Worm (Caenorhabditis elegans) whole organism, L4 larva: ENCODE data around the gene C47E8.11.

Experiments used
- F10B5.3 ChIP-seq: sonication (generic microtip); optimal IDR thresholded peaks from 2 replicates; lab custom pipeline; 2016; ENCODE audit warnings: mild to moderate bottlenecking, missing genetic modification characterization, missing compliant biosample characterization
- T26A8.4 ChIP-seq: fragments of 200-800 bp; sonication (Bioruptor generic); IDR thresholded peaks from 2 replicates; pipeline ENCODE4 v1.3.6; 2022; ENCODE audit warnings: missing genetic modification characterization, missing compliant biosample characterization
- Y105C5A.15 ChIP-seq: fragments of 200-800 bp; sonication (Bioruptor generic); IDR thresholded peaks from 2 replicates; pipeline ENCODE4 v1.3.6; 2022; ENCODE audit warnings: missing genetic modification characterization, missing compliant biosample characterization
- Y48G9A.11 ChIP-seq: fragments of 200-800 bp; sonication (Bioruptor generic); IDR thresholded peaks from 2 replicates; pipeline ENCODE4 v1.3.6; 2022; ENCODE audit warnings: missing genetic modification reagents, missing genetic modification characterization, missing compliant biosample characterization
- ZK337.2 ChIP-seq: fragments of 200-800 bp; sonication (Bioruptor generic); IDR thresholded peaks from 2 replicates; pipeline ENCODE4 v1.3.6; 2022; ENCODE audit warnings: missing genetic modification reagents, missing genetic modification characterization, missing compliant biosample characterization
- ZK546.5 ChIP-seq, 2 experiments: sonication (generic microtip); optimal IDR thresholded peaks; 2 replicates each; lab custom pipeline; 2017; ENCODE audit warnings: missing biosample characterization in 2 of 2, missing genetic modification characterization in 2 of 2
- ama-1 ChIP-seq: fragments of 150-350 bp; optimal IDR thresholded peaks from 2 replicates; lab custom pipeline; 2014; ENCODE audit warnings: inconsistent platforms, mixed read lengths
- arid-1 ChIP-seq: fragments of 200-800 bp; sonication (Bioruptor generic); conservative IDR thresholded peaks from 2 replicates; pipeline ENCODE4 v1.3.6; 2022; ENCODE audit warnings: missing genetic modification reagents, missing genetic modification characterization, missing compliant biosample characterization
- attf-4 ChIP-seq: sonication (generic microtip); optimal IDR thresholded peaks from 3 replicates; lab custom pipeline; 2017; ENCODE audit warnings: missing biosample characterization, missing genetic modification characterization
- cey-2 ChIP-seq: sonication (generic microtip); optimal IDR thresholded peaks from 3 replicates; lab custom pipeline; 2017; ENCODE audit warnings: missing genetic modification characterization, mild to moderate bottlenecking, missing compliant biosample characterization, antibody characterized with exemption, borderline replicate concordance; ENCODE audit not compliant: insufficient read depth
- ctbp-1 ChIP-seq: fragments of 200-800 bp; sonication (Bioruptor generic); IDR thresholded peaks from 2 replicates; pipeline ENCODE4 v1.3.6; 2022; ENCODE audit warnings: missing genetic modification reagents, missing genetic modification characterization, missing compliant biosample characterization
- daf-16 ChIP-seq, 3 experiments: sonication (generic microtip); optimal IDR thresholded peaks; 2 replicates each; lab custom pipeline; 2016 to 2017; ENCODE audit warnings: missing genetic modification characterization in 3 of 3, missing genetic modification reagents in 3 of 3, mild to moderate bottlenecking in 2 of 3, missing compliant biosample characterization in 2 of 3, missing biosample characterization in 1 of 3, moderate library complexity in 1 of 3
- daf-8 ChIP-seq: fragments of 200-800 bp; sonication (Bioruptor generic); IDR thresholded peaks from 2 replicates; pipeline ENCODE4 v1.3.6; 2022; ENCODE audit warnings: missing genetic modification characterization, missing compliant biosample characterization
- dmd-8 ChIP-seq: fragments of 200-800 bp; sonication (Bioruptor generic); IDR thresholded peaks from 2 replicates; pipeline ENCODE4 v1.3.6; 2022; ENCODE audit warnings: missing genetic modification characterization, missing compliant biosample characterization
- dpl-1 ChIP-seq: fragments of 150-350 bp; optimal IDR thresholded peaks from 2 replicates; lab custom pipeline; 2014; ENCODE audit warnings: missing biosample characterization, missing genetic modification reagents, missing genetic modification characterization
- duxl-1 ChIP-seq: sonication (generic microtip); optimal IDR thresholded peaks from 2 replicates; lab custom pipeline; 2016; ENCODE audit warnings: mild to moderate bottlenecking, missing genetic modification characterization, moderate library complexity, missing compliant biosample characterization; ENCODE audit not compliant: poor library complexity
- egl-43 ChIP-seq: fragments of 200-800 bp; sonication (Bioruptor generic); IDR thresholded peaks from 2 replicates; pipeline ENCODE4 v1.3.6; 2022; ENCODE audit warnings: missing genetic modification reagents, missing genetic modification characterization, missing compliant biosample characterization
- fos-1 ChIP-seq: fragments of 150-350 bp; optimal IDR thresholded peaks from 2 replicates; lab custom pipeline; 2014; ENCODE audit warnings: missing biosample characterization, missing genetic modification characterization
- gei-8 ChIP-seq: fragments of 200-800 bp; sonication (Bioruptor generic); optimal IDR thresholded peaks from 2 replicates; lab custom pipeline; 2018; ENCODE audit warnings: mild to moderate bottlenecking, missing genetic modification characterization, missing compliant biosample characterization
- hif-1 ChIP-seq, 2 experiments: sonication (generic microtip); optimal IDR thresholded peaks; 2 replicates each; lab custom pipeline; 2016 to 2017; ENCODE audit warnings: missing compliant biosample characterization in 2 of 2, missing genetic modification characterization in 2 of 2, missing genetic modification reagents in 2 of 2, missing genotype in 2 of 2, mild to moderate bottlenecking in 1 of 2
- hlh-11 ChIP-seq: fragments of 200-800 bp; sonication (Bioruptor generic); optimal IDR thresholded peaks from 2 replicates; lab custom pipeline; 2018; ENCODE audit warnings: mild to moderate bottlenecking, missing genetic modification characterization, missing compliant biosample characterization
- hlh-30 ChIP-seq: sonication (generic microtip); optimal IDR thresholded peaks from 2 replicates; lab custom pipeline; 2017; ENCODE audit warnings: antibody characterized with exemption, mild to moderate bottlenecking, missing genetic modification characterization, missing compliant biosample characterization; ENCODE audit not compliant: insufficient read depth
- hmg-1.1 ChIP-seq: fragments of 200-800 bp; sonication (Bioruptor generic); IDR thresholded peaks from 2 replicates; pipeline ENCODE4 v1.3.6; 2022; ENCODE audit warnings: missing genetic modification reagents, missing genetic modification characterization, missing compliant biosample characterization
- jun-1 ChIP-seq: fragments of 150-350 bp; optimal IDR thresholded peaks from 2 replicates; lab custom pipeline; 2014; ENCODE audit warnings: missing biosample characterization, missing genetic modification reagents, missing genetic modification characterization
- lin-1 ChIP-seq: fragments of 200-800 bp; sonication (Bioruptor generic); IDR thresholded peaks from 2 replicates; pipeline ENCODE4 v1.3.6; 2022; ENCODE audit warnings: missing genetic modification reagents, missing genetic modification characterization, missing compliant biosample characterization
- lin-38 ChIP-seq: fragments of 200-800 bp; sonication (Bioruptor generic); IDR thresholded peaks from 2 replicates; pipeline ENCODE4 v1.3.6; 2022; ENCODE audit warnings: missing genetic modification reagents, missing genetic modification characterization, missing compliant biosample characterization
- lin-39 ChIP-seq: fragments of 150-350 bp; optimal IDR thresholded peaks from 2 replicates; lab custom pipeline; 2014; ENCODE audit warnings: missing biosample characterization, missing genetic modification reagents, missing genetic modification characterization
- madf-5 ChIP-seq, 2 experiments: fragments of 200-800 bp; sonication (Bioruptor generic); IDR thresholded peaks; 2 replicates each; pipeline ENCODE4 v1.3.6; 2022; ENCODE audit warnings: missing compliant biosample characterization in 2 of 2, missing genetic modification characterization in 2 of 2
- mep-1 ChIP-seq: fragments of 150-350 bp; sonication (generic microtip); optimal IDR thresholded peaks from 3 replicates; lab custom pipeline; 2014; ENCODE audit warnings: missing biosample characterization, missing genetic modification characterization
- mes-2 ChIP-seq: sonication (generic microtip); optimal IDR thresholded peaks from 2 replicates; lab custom pipeline; 2016; ENCODE audit warnings: missing genotype, mild to moderate bottlenecking, missing genetic modification characterization, missing compliant biosample characterization; ENCODE audit not compliant: poor library complexity, severe bottlenecking
- mxl-3 ChIP-seq: fragments of 200-800 bp; sonication (Bioruptor generic); optimal IDR thresholded peaks from 2 replicates; lab custom pipeline; 2018; ENCODE audit warnings: mild to moderate bottlenecking, missing genetic modification characterization, missing compliant biosample characterization
- nhr-10 ChIP-seq: fragments of 150-350 bp; optimal IDR thresholded peaks from 2 replicates; lab custom pipeline; 2014; ENCODE audit warnings: missing biosample characterization, missing genetic modification characterization
- nhr-11 ChIP-seq: fragments of 150-350 bp; optimal IDR thresholded peaks from 2 replicates; lab custom pipeline; 2014; ENCODE audit warnings: missing biosample characterization, missing genetic modification characterization
- nhr-28 ChIP-seq: fragments of 150-350 bp; optimal IDR thresholded peaks from 2 replicates; lab custom pipeline; 2014; ENCODE audit warnings: missing biosample characterization, missing genetic modification characterization
- nhr-42 ChIP-seq: fragments of 200-800 bp; sonication (Bioruptor generic); IDR thresholded peaks from 2 replicates; pipeline ENCODE4 v1.3.6; 2022; ENCODE audit warnings: missing genetic modification characterization, missing compliant biosample characterization
- nhr-48 ChIP-seq: sonication (generic microtip); optimal IDR thresholded peaks from 2 replicates; lab custom pipeline; 2016; ENCODE audit warnings: mild to moderate bottlenecking, missing genetic modification characterization, missing compliant biosample characterization
- nhr-6 ChIP-seq: fragments of 150-350 bp; optimal IDR thresholded peaks from 2 replicates; lab custom pipeline; 2014; ENCODE audit warnings: missing biosample characterization, missing genetic modification characterization
- nhr-77 ChIP-seq: fragments of 150-350 bp; optimal IDR thresholded peaks from 2 replicates; lab custom pipeline; 2014; ENCODE audit warnings: missing biosample characterization, missing genetic modification characterization
- pqm-1 ChIP-seq: sonication (generic microtip); optimal IDR thresholded peaks from 2 replicates; lab custom pipeline; 2017; ENCODE audit warnings: missing biosample characterization, missing genetic modification characterization
- rbr-2 ChIP-seq: sonication (generic microtip); optimal IDR thresholded peaks from 2 replicates; lab custom pipeline; 2016; ENCODE audit warnings: missing genotype, missing genetic modification characterization, missing compliant biosample characterization
- set-16 ChIP-seq: fragments of 200-800 bp; sonication (Bioruptor generic); IDR thresholded peaks from 2 replicates; pipeline ENCODE4 v1.3.6; 2022; ENCODE audit warnings: missing genetic modification reagents, missing genetic modification characterization, missing compliant biosample characterization
- snpc-4 ChIP-seq: fragments of 150-350 bp; optimal IDR thresholded peaks from 2 replicates; lab custom pipeline; 2014; ENCODE audit warnings: missing biosample characterization, missing genetic modification characterization
- spr-1 ChIP-seq: sonication (generic microtip); optimal IDR thresholded peaks from 2 replicates; lab custom pipeline; 2016; ENCODE audit warnings: mild to moderate bottlenecking, missing genetic modification characterization, missing compliant biosample characterization
- unc-130 ChIP-seq: sonication (generic microtip); optimal IDR thresholded peaks from 2 replicates; lab custom pipeline; 2016; ENCODE audit warnings: missing genetic modification reagents, missing genetic modification characterization, missing compliant biosample characterization
- unc-39 ChIP-seq: sonication (generic microtip); optimal IDR thresholded peaks from 2 replicates; lab custom pipeline; 2017; ENCODE audit warnings: missing biosample characterization, missing genetic modification characterization
- zfp-3 ChIP-seq: fragments of 200-800 bp; sonication (Bioruptor generic); conservative IDR thresholded peaks from 2 replicates; pipeline ENCODE4 v1.3.6; 2022; ENCODE audit warnings: missing genetic modification reagents, missing genetic modification characterization, missing compliant biosample characterization
- zip-11 ChIP-seq: fragments of 200-800 bp; sonication (Bioruptor generic); IDR thresholded peaks from 2 replicates; pipeline ENCODE4 v1.3.6; 2022; ENCODE audit warnings: missing genetic modification characterization, missing compliant biosample characterization

The C47E8.11 gene

ce11 chrV:14695713-14696112 is 7.3 kb downstream of the C47E8.11 start:
- TF ChIP-seq nhr-28 (tag; lab: Kevin White, UChicago) (no peak), mep-1 (tag; lab: Kevin White, UChicago) (no peak)

ce11 chrV:14696604-14697307 is 8.3 kb downstream of the C47E8.11 start, which contains the start of gene unc-112:
TSS of gene unc-112 (minus strand) at chrV:14696654.
- TF ChIP-seq daf-8 (GFP tag; lab: Robert Waterston, UW) (no peak), spr-1 (peak; percentile 53), lin-39 (no peak), dmd-8 (GFP tag; lab: Robert Waterston, UW) (no peak), unc-130 (GFP tag; lab: Kevin White, UChicago) (no peak), nhr-6 (peak; percentile 98), hlh-30 (tag; lab: Kevin White, UChicago) (peak; percentile 67), hmg-1.1 (GFP tag; lab: Robert Waterston, UW) (peak; percentile 83), hif-1 (tag; optimal IDR thresholded peaks at IDR 0.05; lab: Kevin White, UChicago) (peak in 1 of 2 experiments; percentile 68), ctbp-1 (peak; percentile 60), dpl-1 (GFP tag; lab: Kevin White, UChicago) (peak; percentile 51), nhr-11 (tag; lab: Kevin White, UChicago) (peak; percentile 83), ZK337.2 (GFP tag; lab: Robert Waterston, UW) (no peak), zip-11 (GFP tag; lab: Robert Waterston, UW) (no peak), nhr-42 (GFP tag; lab: Robert Waterston, UW) (no peak), ZK546.5 (tag; optimal IDR thresholded peaks at IDR 0.05; lab: Kevin White, UChicago) (no peak), nhr-77 (tag; lab: Kevin White, UChicago) (peak; percentile 54), F10B5.3 (tag; lab: Kevin White, UChicago) (peak; percentile 50), lin-1 (GFP tag; lab: Robert Waterston, UW) (peak; percentile 54; the same call in 1 of the 2 replicates), fos-1 (no peak), arid-1 (0 out of 2 replicates have a peak, but pooled peaks have one; percentile 19), gei-8 (peak; percentile 14), hlh-11 (tag; lab: Kevin White, UChicago) (peak; percentile 94), Y48G9A.11 (no peak), attf-4 (tag; lab: Kevin White, UChicago) (no peak), egl-43 (GFP tag; lab: Robert Waterston, UW) (peak; percentile 70; the same call in 1 of the 2 replicates), duxl-1 (tag; lab: Kevin White, UChicago) (peak; percentile 43), mxl-3 (GFP tag; lab: Kevin White, UChicago) (peak; percentile 85), pqm-1 (peak; percentile 84), unc-39 (no peak), nhr-48 (tag; lab: Kevin White, UChicago) (peak; percentile 25), madf-5 (GFP tag; IDR thresholded peaks at IDR 0.05; lab: Robert Waterston, UW) (0 out of 4 replicates have a peak, but pooled peaks of 1 of the 2 experiments have one; percentile 9), nhr-10 (tag; lab: Kevin White, UChicago) (no peak), cey-2 (tag; lab: Kevin White, UChicago) (peak; percentile 24), Y105C5A.15 (GFP tag; lab: Robert Waterston, UW) (no peak), T26A8.4 (GFP tag; lab: Robert Waterston, UW) (peak; percentile 24; the same call in 1 of the 2 replicates), rbr-2 (tag; lab: Kevin White, UChicago) (peak; percentile 69), daf-16 (GFP tag; optimal IDR thresholded peaks at IDR 0.05; lab: Kevin White, UChicago) (peak in 1 of 2 experiments; percentile 71), daf-16 (tag; optimal IDR thresholded peaks at IDR 0.05; lab: Kevin White, UChicago) (no peak), nhr-28 (tag; lab: Kevin White, UChicago) (peak; percentile 90), ama-1 (lab: Kevin White, UChicago) (no peak), jun-1 (tag; lab: Kevin White, UChicago) (peak; percentile 45), snpc-4 (tag; lab: Kevin White, UChicago) (no peak), zfp-3 (GFP tag; lab: Robert Waterston, UW) (no peak), mes-2 (tag; lab: Kevin White, UChicago) (peak; percentile 61), mep-1 (tag; lab: Kevin White, UChicago) (peak; percentile 94), set-16 (GFP tag; lab: Robert Waterston, UW) (peak; percentile 45), lin-38 (GFP tag; lab: Robert Waterston, UW) (peak; percentile 64)
